Worm (Caenorhabditis elegans): ENCODE data around the gene C25G4.2.

The C25G4.2 gene

DNA sequence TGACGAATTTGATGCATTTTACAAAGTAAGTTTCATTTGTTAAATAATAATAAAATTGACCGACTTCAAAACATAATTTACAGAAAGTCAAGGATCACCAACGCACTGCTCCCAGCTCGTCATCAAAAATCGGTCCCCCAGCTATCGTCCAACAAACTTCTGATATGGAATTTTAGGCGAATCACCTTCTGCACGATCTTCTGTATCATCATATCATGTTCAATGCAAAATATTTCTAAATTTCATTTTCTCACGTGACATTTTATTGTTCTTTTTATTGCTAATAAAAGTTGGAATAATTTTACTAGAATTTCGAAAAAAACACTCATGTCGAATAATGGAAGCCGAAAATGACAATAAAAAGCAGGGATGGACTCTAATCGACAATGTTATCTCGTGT is 33.7 kb downstream of the C25G4.2 start, which contains the start of gene acl-13:
acl-13 (plus strand) TSS at position 301 of the 400 bp plus-strand sequence.
- no peak for TF ChIP-seq flt-1 (GFP tag; IDR thresholded peaks at IDR 0.05)

ce11 chrIV:12408625-12409024 is 35.2 kb downstream of the C25G4.2 start, which contains the start of gene dsb-1:
Gene dsb-1 (plus strand): TSS chrIV:12408925.
- TF ChIP-seq ztf-29 (GFP tag; IDR thresholded peaks at IDR 0.05) (no peak), cog-1 (tag; optimal IDR thresholded peaks at IDR 0.05) (no peak), flt-1 (GFP tag; IDR thresholded peaks at IDR 0.05) (no peak), med-1 (GFP tag; optimal IDR thresholded peaks at IDR 0.05; ENCODE audit: insufficient read depth) (no peak), ref-1 (GFP tag; conservative IDR thresholded peaks at IDR 0.05) (no peak), T22C8.4 (GFP tag; IDR thresholded peaks at IDR 0.05) (no peak), tab-1 (GFP tag; IDR thresholded peaks at IDR 0.05) (no peak), klf-2 (GFP tag; conservative IDR thresholded peaks at IDR 0.05) (no peak), ztf-23 (GFP tag; IDR thresholded peaks at IDR 0.05) (no peak)

DNA sequence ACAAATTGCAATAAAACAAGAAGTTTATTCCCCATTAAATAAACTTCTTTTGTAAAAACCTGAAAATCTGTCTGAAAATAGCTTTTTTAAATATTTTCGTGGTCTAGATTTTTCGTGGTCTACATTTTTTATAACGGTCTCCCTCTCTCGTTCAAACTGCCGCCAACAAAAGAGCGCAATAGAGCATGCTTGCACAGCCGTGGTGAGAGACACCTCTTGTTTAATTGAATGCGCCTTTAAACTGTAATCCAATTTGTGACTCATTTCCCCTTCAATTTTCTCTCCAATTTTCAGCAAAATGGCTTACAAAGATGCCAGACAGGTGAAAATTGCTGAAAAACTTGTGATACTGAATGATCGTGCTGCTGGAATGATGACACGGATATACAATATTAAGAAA is 39.7 kb downstream of the C25G4.2 start, which contains the start of gene gex-3:
gex-3 (plus strand) TSS at position 295 of the 400 bp plus-strand sequence.
- no peak for TF ChIP-seq klf-2 (GFP tag; conservative IDR thresholded peaks at IDR 0.05)
- TF ChIP-seq cog-1 (tag; optimal IDR thresholded peaks at IDR 0.05): peak; percentile 47

DNA sequence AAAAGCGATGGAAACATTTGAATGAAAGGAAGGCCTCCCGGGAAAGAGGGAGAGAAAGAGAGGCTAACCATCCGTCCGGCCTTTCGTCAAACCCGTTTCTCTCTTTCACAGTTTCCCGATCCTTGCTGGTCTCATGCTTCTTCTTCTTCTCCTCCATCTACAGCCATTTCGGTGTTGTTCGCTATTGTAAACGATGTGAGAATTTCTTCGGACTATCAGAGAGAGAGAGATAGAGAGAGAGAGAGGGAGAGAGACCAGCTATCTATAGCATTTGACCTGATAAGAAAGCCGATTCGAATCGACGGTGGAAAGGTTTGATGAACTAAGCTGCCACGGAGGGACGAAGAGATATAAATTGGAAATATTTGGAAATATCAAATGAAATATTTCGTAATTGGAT is 40.4 kb downstream of the C25G4.2 start:
- TF ChIP-seq ref-1 (GFP tag; conservative IDR thresholded peaks at IDR 0.05) (no peak), ztf-29 (GFP tag; IDR thresholded peaks at IDR 0.05) (no peak), med-1 (GFP tag; optimal IDR thresholded peaks at IDR 0.05; ENCODE audit: insufficient read depth) (no peak)

DNA sequence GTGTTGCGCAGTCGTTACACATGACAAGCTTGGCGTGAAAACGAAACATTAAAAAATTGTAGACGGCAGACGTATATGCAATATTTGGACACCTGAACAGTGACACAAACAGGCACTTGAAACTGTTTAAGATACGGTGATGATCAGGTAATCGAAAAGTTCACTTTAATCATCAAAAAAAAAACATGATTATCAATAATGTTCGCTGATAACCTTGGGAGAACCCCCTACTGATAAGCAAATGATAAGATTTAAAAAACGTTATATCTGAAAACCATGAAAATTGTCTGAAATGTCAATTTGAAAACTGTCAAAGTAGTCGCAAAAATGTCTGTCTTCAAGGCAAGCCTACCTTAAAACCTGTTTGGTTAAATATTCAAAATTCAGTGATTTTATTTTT is 43.9 kb downstream of the C25G4.2 start:
- TF ChIP-seq ztf-29 (GFP tag; IDR thresholded peaks at IDR 0.05): no peak
- no peak for TF ChIP-seq ref-1 (GFP tag; conservative IDR thresholded peaks at IDR 0.05)
- no peak for TF ChIP-seq tab-1 (GFP tag; IDR thresholded peaks at IDR 0.05)
- no peak for TF ChIP-seq ztf-23 (GFP tag; IDR thresholded peaks at IDR 0.05)
- no peak for TF ChIP-seq flt-1 (GFP tag; IDR thresholded peaks at IDR 0.05)
- TF ChIP-seq klf-2 (GFP tag; conservative IDR thresholded peaks at IDR 0.05): no peak
- TF ChIP-seq cog-1 (tag; optimal IDR thresholded peaks at IDR 0.05): no peak
- no peak for TF ChIP-seq T22C8.4 (GFP tag; IDR thresholded peaks at IDR 0.05)
- TF ChIP-seq med-1 (GFP tag; optimal IDR thresholded peaks at IDR 0.05; ENCODE audit: insufficient read depth): no peak

DNA sequence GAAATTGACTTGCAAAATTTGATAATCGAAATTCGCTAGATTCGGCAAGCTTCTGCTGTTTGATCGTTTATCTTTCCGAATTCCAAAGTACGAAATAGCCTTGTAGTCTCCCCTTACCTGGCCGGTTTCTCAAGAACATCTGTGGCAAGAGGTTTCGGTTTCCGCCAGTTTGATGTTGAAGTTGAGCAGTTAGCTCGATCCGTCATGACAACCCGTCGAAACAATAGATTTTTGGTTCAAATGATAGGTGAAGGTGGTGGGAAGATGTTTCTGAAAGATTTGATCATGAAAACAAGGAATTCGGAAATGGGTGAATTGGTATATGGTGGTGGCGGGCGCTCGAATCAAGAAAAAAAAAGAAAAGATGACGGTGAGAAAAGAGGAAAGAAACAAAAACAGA is 45.4 kb downstream of the C25G4.2 start, which contains the start of gene acs-20:
acs-20 (minus strand) TSS at position 270 of the 400 bp plus-strand sequence.
- TF ChIP-seq ztf-23 (GFP tag; IDR thresholded peaks at IDR 0.05): no peak
- TF ChIP-seq cog-1 (tag; optimal IDR thresholded peaks at IDR 0.05): no peak
- no peak for TF ChIP-seq ztf-29 (GFP tag; IDR thresholded peaks at IDR 0.05)
- TF ChIP-seq T22C8.4 (GFP tag; IDR thresholded peaks at IDR 0.05): no peak
- TF ChIP-seq klf-2 (GFP tag; conservative IDR thresholded peaks at IDR 0.05): no peak
- no peak for TF ChIP-seq tab-1 (GFP tag; IDR thresholded peaks at IDR 0.05)
- no peak for TF ChIP-seq med-1 (GFP tag; optimal IDR thresholded peaks at IDR 0.05; ENCODE audit: insufficient read depth)
- TF ChIP-seq flt-1 (GFP tag; IDR thresholded peaks at IDR 0.05): no peak
- TF ChIP-seq ref-1 (GFP tag; conservative IDR thresholded peaks at IDR 0.05): no peak

- TF ChIP-seq med-1 (GFP tag; optimal IDR thresholded peaks at IDR 0.05; ENCODE audit: insufficient read depth) (no peak), klf-2 (GFP tag; conservative IDR thresholded peaks at IDR 0.05) (no peak), ref-1 (GFP tag; conservative IDR thresholded peaks at IDR 0.05) (no peak), tab-1 (GFP tag; IDR thresholded peaks at IDR 0.05) (no peak), flt-1 (GFP tag; IDR thresholded peaks at IDR 0.05) (no peak), ztf-23 (GFP tag; IDR thresholded peaks at IDR 0.05) (no peak), T22C8.4 (GFP tag; IDR thresholded peaks at IDR 0.05) (no peak), cog-1 (tag; optimal IDR thresholded peaks at IDR 0.05) (no peak), ztf-29 (GFP tag; IDR thresholded peaks at IDR 0.05) (no peak)
Measured at ce11 chrIV:12396645-12397258, 47.1 kb downstream of the C25G4.2 start.
